Worm (Caenorhabditis elegans): ENCODE data around the gene K11H12.4.

K11H12.4 gene

ce11 chrIV:631869-632268 is 43.8 kb downstream of the K11H12.4 start:
- TF ChIP-seq mec-3 (tag; optimal IDR thresholded peaks at IDR 0.05; ENCODE audit: borderline replicate concordance): no peak
- TF ChIP-seq unc-3 (GFP tag; conservative IDR thresholded peaks at IDR 0.05): no peak
- TF ChIP-seq unc-3 (tag; optimal IDR thresholded peaks at IDR 0.05): no peak
- no peak for TF ChIP-seq ttx-3 (tag; optimal IDR thresholded peaks at IDR 0.05)
- no peak for TF ChIP-seq ets-4 (tag; optimal IDR thresholded peaks at IDR 0.05)
- no peak for TF ChIP-seq rnt-1 (tag; optimal IDR thresholded peaks at IDR 0.05)
- no peak for TF ChIP-seq nfya-1 (tag; optimal IDR thresholded peaks at IDR 0.05)
- TF ChIP-seq tbx-2 (tag; optimal IDR thresholded peaks at IDR 0.05): no peak
- TF ChIP-seq hlh-30 (tag; optimal IDR thresholded peaks at IDR 0.05; ENCODE audit: insufficient read depth): no peak
- no peak for TF ChIP-seq nhr-11 (tag; optimal IDR thresholded peaks at IDR 0.05)
- TF ChIP-seq C08G9.2 (tag; optimal IDR thresholded peaks at IDR 0.05): no peak
- TF ChIP-seq unc-55 (GFP tag; optimal IDR thresholded peaks at IDR 0.05): no peak
- no peak for TF ChIP-seq ceh-14 (tag; optimal IDR thresholded peaks at IDR 0.05)
- no peak for TF ChIP-seq dmd-4 (tag; optimal IDR thresholded peaks at IDR 0.05; ENCODE audit: borderline replicate concordance)
- no peak for TF ChIP-seq hlh-8 (tag; optimal IDR thresholded peaks at IDR 0.05)
- no peak for TF ChIP-seq che-1 (tag; optimal IDR thresholded peaks at IDR 0.05)
- TF ChIP-seq pha-2 (tag; optimal IDR thresholded peaks at IDR 0.05): no peak
- TF ChIP-seq fkh-6 (tag; optimal IDR thresholded peaks at IDR 0.05): no peak
- no peak for TF ChIP-seq lin-11 (tag; optimal IDR thresholded peaks at IDR 0.05)
- TF ChIP-seq unc-86 (tag; optimal IDR thresholded peaks at IDR 0.05): no peak
- TF ChIP-seq F13H6.1 (tag; optimal IDR thresholded peaks at IDR 0.05): no peak

- no peak for TF ChIP-seq F13H6.1 (tag; optimal IDR thresholded peaks at IDR 0.05)
Observed at ce11 chrIV:630598-630997, 45.1 kb downstream of the K11H12.4 start.

ce11 chrIV:627237-627636 is 48.4 kb downstream of the K11H12.4 start, which contains the start of gene nhr-76:
nhr-76 (plus strand) TSS chrIV:627537.
- TF ChIP-seq sox-4 (tag; optimal IDR thresholded peaks at IDR 0.05): no peak

DNA sequence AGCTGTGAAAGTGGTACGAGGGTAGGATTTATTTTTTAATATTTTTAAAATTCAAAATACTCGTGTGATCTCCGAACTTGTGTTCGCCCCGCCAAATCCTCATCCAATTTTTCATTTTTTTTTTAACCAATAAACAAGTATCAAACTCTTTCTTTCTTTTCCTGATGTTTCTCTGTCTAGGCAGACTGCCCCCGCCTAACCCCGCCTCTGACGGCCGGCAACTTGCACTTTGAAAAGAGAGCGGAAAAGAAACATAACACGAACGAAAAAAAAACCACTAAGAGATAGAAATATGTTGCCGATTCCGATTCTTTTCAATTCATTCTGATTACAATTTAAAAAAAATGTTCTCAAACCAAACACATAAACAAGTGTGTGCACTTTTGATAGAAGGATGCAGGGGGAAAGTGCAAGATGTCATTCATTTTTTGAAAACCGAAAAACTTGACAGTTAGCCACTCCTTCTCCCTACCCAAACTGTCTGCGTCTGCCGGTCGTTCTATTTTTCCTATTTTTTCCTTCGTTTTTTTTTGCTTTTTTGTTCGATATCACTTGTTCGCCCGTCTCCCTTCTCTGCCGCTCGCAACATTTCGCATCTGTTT is 49.6 kb downstream of the K11H12.4 start:
- TF ChIP-seq ceh-24 (tag; optimal IDR thresholded peaks at IDR 0.05): no peak
